Worm (Caenorhabditis elegans): ENCODE data around the gene ubc-9.

- TF ChIP-seq sdz-38 (tag; optimal IDR thresholded peaks at IDR 0.05), result no peak
- TF ChIP-seq rcor-1 (GFP tag; IDR thresholded peaks at IDR 0.05), result no peak
- TF ChIP-seq zfh-2 (GFP tag; conservative IDR thresholded peaks at IDR 0.05), result no peak
- no peak for TF ChIP-seq F22D6.2 (tag; optimal IDR thresholded peaks at IDR 0.05)
- TF ChIP-seq C17E4.6 (GFP tag; IDR thresholded peaks at IDR 0.05), result no peak
- TF ChIP-seq snpc-4 (GFP tag; optimal IDR thresholded peaks at IDR 0.05), result no peak
- no peak for TF ChIP-seq snpc-4 (tag; optimal IDR thresholded peaks at IDR 0.05)
- no peak for TF ChIP-seq attf-5 (GFP tag; optimal IDR thresholded peaks at IDR 0.05)
- TF ChIP-seq Y67H2A.10 (GFP tag; conservative IDR thresholded peaks at IDR 0.05), result no peak
Observed at ce11 chrIV:4673332-4673731, 22.5 kb downstream of the ubc-9 start.

All from whole organism, young adult.